Fruit fly (Drosophila melanogaster): ENCODE data around the gene mRpL51.

DNA sequence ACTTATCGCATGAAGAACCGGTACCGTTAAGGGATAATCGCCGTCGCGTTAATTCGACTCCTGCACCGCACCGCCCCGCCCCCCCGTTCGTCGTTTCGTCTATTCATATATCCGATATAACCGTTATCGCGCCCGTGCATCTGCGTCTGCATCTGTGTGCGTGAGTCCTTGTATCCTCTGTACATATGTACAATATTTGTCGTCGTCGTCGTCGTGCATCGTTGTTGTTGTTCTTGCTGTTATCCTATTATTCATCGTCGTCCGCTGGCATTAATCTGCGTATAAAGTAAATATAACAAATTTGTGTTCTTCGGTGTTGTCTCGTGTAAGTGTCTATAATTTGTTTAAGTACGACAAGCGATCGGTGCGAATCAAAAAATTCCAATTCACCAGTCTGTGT lies 27.5 kb upstream of the mRpL51 start:
- no peak for TF ChIP-seq D1 (tag; optimal IDR thresholded peaks at IDR 0.05)
- no peak for TF ChIP-seq EcR (GFP tag; optimal IDR thresholded peaks at IDR 0.05)
- no peak for TF ChIP-seq Snoo (tag; optimal IDR thresholded peaks at IDR 0.05)
- TF ChIP-seq Pif1A (GFP tag; optimal IDR thresholded peaks at IDR 0.05) = no peak
- TF ChIP-seq CG8159 (tag; optimal IDR thresholded peaks at IDR 0.05) = no peak
- TF ChIP-seq CG13204 (GFP tag; optimal IDR thresholded peaks at IDR 0.05) = no peak
- TF ChIP-seq CG9948 (tag; optimal IDR thresholded peaks at IDR 0.05) = no peak
- no peak for TF ChIP-seq CG12605 (GFP tag; IDR thresholded peaks at IDR 0.05)
- TF ChIP-seq CG14655 (GFP tag; optimal IDR thresholded peaks at IDR 0.05) = no peak
- no peak for TF ChIP-seq CG8301 (tag; optimal IDR thresholded peaks at IDR 0.05)
- no peak for TF ChIP-seq CG34367 (tag; optimal IDR thresholded peaks at IDR 0.05)

Measured in whole organism, pupa.